Worm (Caenorhabditis elegans): ENCODE data around the gene F41E7.9.

DNA sequence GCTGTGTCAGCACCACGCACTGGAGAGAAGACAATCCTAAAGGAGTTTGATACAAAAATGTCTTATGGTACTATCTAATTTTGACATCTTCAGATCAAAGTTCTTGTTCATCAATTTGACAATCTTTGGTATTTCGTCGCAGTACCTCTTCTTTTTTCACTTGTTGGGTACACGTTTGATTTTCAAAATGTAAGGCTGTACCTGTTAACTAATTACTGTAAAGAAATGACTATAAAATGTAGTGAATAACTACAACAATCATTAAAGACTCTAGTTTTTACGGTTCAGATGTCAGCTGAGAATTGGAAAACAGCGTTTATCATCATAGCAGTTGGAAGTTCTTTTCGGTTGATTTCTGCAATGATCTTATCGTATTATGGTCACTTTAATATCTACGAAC lies 38.7 kb downstream of the F41E7.9 start:
- TF ChIP-seq ceh-82 (tag; optimal IDR thresholded peaks at IDR 0.05) = no peak
- no peak for TF ChIP-seq zfp-3 (GFP tag; conservative IDR thresholded peaks at IDR 0.05)
